Worm (Caenorhabditis elegans): Measurements from ENCODE around the gene srj-45.

Gene srj-45

ce11 chrV:2881016-2881415 is 44.6 kb upstream of the srj-45 start, which contains the start of gene ifc-1:
Gene ifc-1 (plus strand): TSS chrV:2881393.
- TF ChIP-seq ceh-58 (GFP tag; IDR thresholded peaks at IDR 0.05), result no peak
- no peak for TF ChIP-seq zim-3 (tag; optimal IDR thresholded peaks at IDR 0.05)
- no peak for TF ChIP-seq hlh-12 (tag; optimal IDR thresholded peaks at IDR 0.05)
- TF ChIP-seq ceh-27 (GFP tag; optimal IDR thresholded peaks at IDR 0.05), result no peak
- no peak for TF ChIP-seq hmg-20 (GFP tag; IDR thresholded peaks at IDR 0.05)
- TF ChIP-seq egl-18 (GFP tag; IDR thresholded peaks at IDR 0.05), result no peak

- TF ChIP-seq egl-18 (GFP tag; IDR thresholded peaks at IDR 0.05), result no peak
- TF ChIP-seq rec-8 (tag; optimal IDR thresholded peaks at IDR 0.05), result no peak
- no peak for TF ChIP-seq pbrm-1 (GFP tag; IDR thresholded peaks at IDR 0.05)
- no peak for TF ChIP-seq let-526 (GFP tag; IDR thresholded peaks at IDR 0.05)
- no peak for TF ChIP-seq athp-1 (tag; optimal IDR thresholded peaks at IDR 0.05)
- TF ChIP-seq F39B2.1 (GFP tag; IDR thresholded peaks at IDR 0.05), result no peak
- TF ChIP-seq akir-1 (GFP tag; optimal IDR thresholded peaks at IDR 0.05), result no peak
- peak; percentile 45 for TF ChIP-seq nhr-80 (tag; optimal IDR thresholded peaks at IDR 0.05)
Measured at ce11 chrV:2880356-2880755, 44.0 kb upstream of the srj-45 start.

- TF ChIP-seq Y79H2A.3 (GFP tag; conservative IDR thresholded peaks at IDR 0.05) (no peak), ccch-3 (GFP tag; optimal IDR thresholded peaks at IDR 0.05) (no peak)
Measured at ce11 chrV:2879801-2880200, 43.4 kb upstream of the srj-45 start, which contains the start of gene str-39. Gene str-39 (minus strand): TSS chrV:2879901.

- TF ChIP-seq nhr-80 (tag; optimal IDR thresholded peaks at IDR 0.05) (no peak), Y53F4B.3 (GFP tag; IDR thresholded peaks at IDR 0.05) (no peak), dpff-1 (tag; optimal IDR thresholded peaks at IDR 0.05) (no peak), madf-8 (GFP tag; conservative IDR thresholded peaks at IDR 0.05) (no peak), B0336.3 (GFP tag; IDR thresholded peaks at IDR 0.05) (no peak), hrde-1 (tag; optimal IDR thresholded peaks at IDR 0.05; ENCODE audit: borderline replicate concordance) (no peak), mel-28 (tag; optimal IDR thresholded peaks at IDR 0.05; ENCODE audit: borderline replicate concordance) (no peak), Y53G8AR.9 (GFP tag; conservative IDR thresholded peaks at IDR 0.05) (no peak), mes-4 (tag; optimal IDR thresholded peaks at IDR 0.05) (no peak), F55B11.4 (tag; optimal IDR thresholded peaks at IDR 0.05; ENCODE audit: borderline replicate concordance, insufficient read depth) (no peak), nfyb-1 (GFP tag; IDR thresholded peaks at IDR 0.05) (no peak), lin-26 (GFP tag; IDR thresholded peaks at IDR 0.05) (no peak), cebp-1 (GFP tag; IDR thresholded peaks at IDR 0.05) (no peak), cebp-1 (tag; optimal IDR thresholded peaks at IDR 0.05) (no peak), ccch-3 (GFP tag; optimal IDR thresholded peaks at IDR 0.05) (no peak), let-607 (tag; optimal IDR thresholded peaks at IDR 0.05) (no peak), hlh-26 (GFP tag; conservative IDR thresholded peaks at IDR 0.05) (no peak)
Measured at ce11 chrV:2877509-2877908, 41.1 kb upstream of the srj-45 start, which contains the start of gene F37B4.10. Gene F37B4.10 (minus strand): TSS chrV:2877609.

- no peak for TF ChIP-seq pbrm-1 (GFP tag; IDR thresholded peaks at IDR 0.05)
- TF ChIP-seq F37B4.10 (GFP tag; IDR thresholded peaks at IDR 0.05), result peak; percentile 95; the same call in 1 of the 2 replicates
- no peak for TF ChIP-seq nfya-1 (tag; optimal IDR thresholded peaks at IDR 0.05; ENCODE audit: borderline replicate concordance, insufficient read depth)
- peak; percentile 0 for TF ChIP-seq F52B5.7 (tag; optimal IDR thresholded peaks at IDR 0.05)
Measured at ce11 chrV:2876188-2876831, 39.9 kb upstream of the srj-45 start.

All from whole organism, young adult.